Worm (Caenorhabditis elegans) whole organism, L1 larva: Measurements from ENCODE around the gene rig-6.

Experiments used
- C04F5.9 ChIP-seq: sonication (generic microtip); optimal IDR thresholded peaks from 2 replicates; lab custom pipeline; 2016; ENCODE audit warnings: missing genetic modification characterization, missing compliant biosample characterization
- C34B4.2 ChIP-seq: sonication (generic microtip); optimal IDR thresholded peaks from 2 replicates; lab custom pipeline; 2017; ENCODE audit warnings: mild to moderate bottlenecking, missing genetic modification characterization, missing compliant biosample characterization
- F16B12.6 ChIP-seq: fragments of 150-350 bp; optimal IDR thresholded peaks from 2 replicates; lab custom pipeline; 2014; ENCODE audit warnings: missing biosample characterization, missing genetic modification characterization
- aha-1 ChIP-seq: fragments of 150-350 bp; optimal IDR thresholded peaks from 2 replicates; lab custom pipeline; 2014; ENCODE audit warnings: missing biosample characterization, missing genetic modification characterization
- aly-2 ChIP-seq: fragments of 150-350 bp; optimal IDR thresholded peaks from 2 replicates; lab custom pipeline; 2014; ENCODE audit warnings: missing biosample characterization, missing genetic modification characterization
- blmp-1 ChIP-seq: fragments of 150-350 bp; optimal IDR thresholded peaks from 2 replicates; lab custom pipeline; 2014; ENCODE audit warnings: missing biosample characterization, missing genetic modification characterization
- ceh-82 ChIP-seq, 3 experiments: fragments of 150-350 bp in 1 of 3; sonication (generic microtip) in 2 of 3; optimal IDR thresholded peaks; 2 replicates each; lab custom pipeline; 2014 to 2017; ENCODE audit warnings: missing biosample characterization in 3 of 3, missing genetic modification characterization in 3 of 3
- ceh-88 ChIP-seq: fragments of 200-800 bp; sonication (Bioruptor generic); IDR thresholded peaks from 2 replicates; pipeline ENCODE4 v1.3.6; 2022; ENCODE audit warnings: missing genetic modification characterization, missing compliant biosample characterization
- ceh-90 ChIP-seq: sonication (generic microtip); optimal IDR thresholded peaks from 2 replicates; lab custom pipeline; 2016; ENCODE audit warnings: missing genetic modification characterization, missing compliant biosample characterization
- dpl-1 ChIP-seq, 3 experiments: fragments of 150-350 bp in 2 of 3; sonication (generic microtip) in 1 of 3; optimal IDR thresholded peaks; 2 replicates each; lab custom pipeline; 2014 to 2017; ENCODE audit warnings: missing biosample characterization in 3 of 3, missing genetic modification characterization in 3 of 3, missing genetic modification reagents in 3 of 3
- dsc-1 ChIP-seq: sonication (generic microtip); optimal IDR thresholded peaks from 2 replicates; lab custom pipeline; 2016; ENCODE audit warnings: mild to moderate bottlenecking, missing genetic modification characterization, missing compliant biosample characterization
- efl-1 ChIP-seq, 4 experiments: fragments of 150-350 bp; optimal IDR thresholded peaks in 3 of 4; peaks in 1 of 4; 1 replicate in 1 of 4; 2 replicates in 3 of 4; lab custom pipeline; 2014; ENCODE audit warnings: missing biosample characterization in 2 of 4, missing genetic modification characterization in 2 of 4, missing genetic modification reagents in 2 of 4
- egl-13 ChIP-seq: sonication (generic microtip); optimal IDR thresholded peaks from 2 replicates; lab custom pipeline; 2016; ENCODE audit warnings: missing genotype, missing genetic modification reagents, missing genetic modification characterization, missing compliant biosample characterization
- egl-27 ChIP-seq, 2 experiments: fragments of 150-350 bp in 1 of 2; sonication (generic microtip); optimal IDR thresholded peaks; 3 replicates each; lab custom pipeline; 2017 to 2018; ENCODE audit warnings: missing biosample characterization in 2 of 2, missing genetic modification characterization in 2 of 2, missing genetic modification reagents in 2 of 2
- ets-5 ChIP-seq: fragments of 200-800 bp; sonication (Bioruptor generic); IDR thresholded peaks from 2 replicates; pipeline ENCODE4 v1.3.6; 2022; ENCODE audit warnings: missing genetic modification characterization, missing compliant biosample characterization
- fkh-10 ChIP-seq: sonication (generic microtip); optimal IDR thresholded peaks from 2 replicates; lab custom pipeline; 2017; ENCODE audit warnings: missing biosample characterization, missing genetic modification reagents, missing genetic modification characterization
- fkh-4 ChIP-seq: sonication (generic microtip); optimal IDR thresholded peaks from 2 replicates; lab custom pipeline; 2016; ENCODE audit warnings: missing compliant biosample characterization, missing genetic modification characterization, borderline replicate concordance
- fkh-8 ChIP-seq: sonication (generic microtip); optimal IDR thresholded peaks from 2 replicates; lab custom pipeline; 2016; ENCODE audit warnings: mild to moderate bottlenecking, missing genetic modification characterization, missing compliant biosample characterization
- grh-1 ChIP-seq: fragments of 200-800 bp; sonication (Bioruptor generic); IDR thresholded peaks from 2 replicates; pipeline ENCODE4 v1.3.6; 2022; ENCODE audit warnings: missing genetic modification reagents, missing genetic modification characterization, missing compliant biosample characterization
- hlh-17 ChIP-seq: fragments of 200-800 bp; sonication (Bioruptor generic); optimal IDR thresholded peaks from 2 replicates; lab custom pipeline; 2018; ENCODE audit warnings: missing genetic modification characterization, mild to moderate bottlenecking, missing compliant biosample characterization, moderate library complexity, borderline replicate concordance
- hlh-4 ChIP-seq: sonication (generic microtip); optimal IDR thresholded peaks from 2 replicates; lab custom pipeline; 2016; ENCODE audit warnings: mild to moderate bottlenecking, missing genetic modification characterization, missing compliant biosample characterization
- isw-1 ChIP-seq: fragments of 200-800 bp; sonication (Bioruptor generic); IDR thresholded peaks from 2 replicates; pipeline ENCODE4 v1.3.6; 2022; ENCODE audit warnings: missing genetic modification characterization, missing compliant biosample characterization
- jun-1 ChIP-seq: fragments of 150-350 bp; optimal IDR thresholded peaks from 2 replicates; lab custom pipeline; 2014; ENCODE audit warnings: missing biosample characterization, missing genetic modification reagents, missing genetic modification characterization
- lin-39 ChIP-seq: fragments of 150-350 bp; optimal IDR thresholded peaks from 2 replicates; lab custom pipeline; 2014; ENCODE audit warnings: missing biosample characterization, missing genetic modification reagents, missing genetic modification characterization
- lir-3 ChIP-seq: sonication (generic microtip); optimal IDR thresholded peaks from 2 replicates; lab custom pipeline; 2016; ENCODE audit warnings: mild to moderate bottlenecking, missing genetic modification characterization, moderate library complexity, missing compliant biosample characterization; ENCODE audit not compliant: poor library complexity
- mdl-1 ChIP-seq, 2 experiments: fragments of 150-350 bp; optimal IDR thresholded peaks; 2 replicates each; lab custom pipeline; 2014 to 2017; ENCODE audit warnings: missing biosample characterization in 2 of 2, missing genetic modification characterization in 2 of 2, inconsistent platforms in 1 of 2
- mef-2 ChIP-seq: fragments of 150-350 bp; optimal IDR thresholded peaks from 2 replicates; lab custom pipeline; 2014; ENCODE audit warnings: missing biosample characterization, missing genetic modification characterization
- nhr-19 ChIP-seq: fragments of 200-800 bp; sonication (Bioruptor generic); conservative IDR thresholded peaks from 2 replicates; pipeline ENCODE4 v1.3.6; 2022; ENCODE audit warnings: missing genetic modification characterization, missing compliant biosample characterization
- nhr-20 ChIP-seq: sonication (generic microtip); optimal IDR thresholded peaks from 2 replicates; lab custom pipeline; 2016; ENCODE audit warnings: mild to moderate bottlenecking, missing genetic modification characterization, missing compliant biosample characterization
- nhr-47 ChIP-seq: sonication (generic microtip); optimal IDR thresholded peaks from 2 replicates; lab custom pipeline; 2016; ENCODE audit warnings: mild to moderate bottlenecking, missing genetic modification characterization, moderate library complexity, missing compliant biosample characterization
- nhr-71 ChIP-seq: sonication (generic microtip); optimal IDR thresholded peaks from 2 replicates; lab custom pipeline; 2016; ENCODE audit warnings: mild to moderate bottlenecking, missing genetic modification characterization, moderate library complexity, missing compliant biosample characterization
- nhr-76 ChIP-seq: sonication (generic microtip); optimal IDR thresholded peaks from 2 replicates; lab custom pipeline; 2017; ENCODE audit warnings: missing biosample characterization, missing genetic modification characterization
- nhr-77 ChIP-seq: fragments of 150-350 bp; optimal IDR thresholded peaks from 2 replicates; lab custom pipeline; 2014; ENCODE audit warnings: missing biosample characterization, missing genetic modification characterization
- nhr-90 ChIP-seq: sonication (generic microtip); optimal IDR thresholded peaks from 2 replicates; lab custom pipeline; 2016; ENCODE audit warnings: mild to moderate bottlenecking, missing genetic modification characterization, missing compliant biosample characterization; ENCODE audit not compliant: poor library complexity
- rnt-1 ChIP-seq: sonication (generic microtip); optimal IDR thresholded peaks from 2 replicates; lab custom pipeline; 2016; ENCODE audit warnings: mild to moderate bottlenecking, missing genetic modification characterization, moderate library complexity, missing compliant biosample characterization
- skn-1 ChIP-seq: fragments of 150-350 bp; optimal IDR thresholded peaks from 2 replicates; lab custom pipeline; 2014; ENCODE audit warnings: missing biosample characterization, missing genetic modification characterization
- snpc-4 ChIP-seq: fragments of 150-350 bp; optimal IDR thresholded peaks from 2 replicates; lab custom pipeline; 2014; ENCODE audit warnings: missing biosample characterization, missing genetic modification characterization
- snu-23 ChIP-seq: sonication (generic microtip); optimal IDR thresholded peaks from 2 replicates; lab custom pipeline; 2016; ENCODE audit warnings: missing genetic modification characterization, missing compliant biosample characterization
- sox-4 ChIP-seq: sonication (generic microtip); optimal IDR thresholded peaks from 2 replicates; lab custom pipeline; 2016; ENCODE audit warnings: missing genetic modification characterization, missing compliant biosample characterization
- swsn-7 ChIP-seq: sonication (generic microtip); optimal IDR thresholded peaks from 2 replicates; lab custom pipeline; 2016; ENCODE audit warnings: missing genetic modification characterization, missing compliant biosample characterization
- unc-130 ChIP-seq: fragments of 150-350 bp; optimal IDR thresholded peaks from 2 replicates; lab custom pipeline; 2017; ENCODE audit warnings: missing biosample characterization, missing genetic modification characterization, inconsistent platforms
- unc-30 ChIP-seq: sonication (generic microtip); optimal IDR thresholded peaks from 2 replicates; lab custom pipeline; 2017; ENCODE audit warnings: missing biosample characterization, missing genetic modification characterization
- unc-62 ChIP-seq: fragments of 150-350 bp; optimal IDR thresholded peaks from 2 replicates; lab custom pipeline; 2014; ENCODE audit warnings: missing biosample characterization, missing genetic modification reagents, missing genetic modification characterization
- unc-86 ChIP-seq: sonication (generic microtip); optimal IDR thresholded peaks from 2 replicates; lab custom pipeline; 2016; ENCODE audit warnings: missing genetic modification characterization, missing compliant biosample characterization
- vab-15 ChIP-seq: sonication (generic microtip); optimal IDR thresholded peaks from 2 replicates; lab custom pipeline; 2017; ENCODE audit warnings: missing genotype, mild to moderate bottlenecking, missing genetic modification characterization, missing compliant biosample characterization
- xbp-1 ChIP-seq: sonication (generic microtip); optimal IDR thresholded peaks from 2 replicates; lab custom pipeline; 2016; ENCODE audit warnings: missing genetic modification characterization, missing compliant biosample characterization
- zag-1 ChIP-seq: fragments of 150-350 bp; optimal IDR thresholded peaks from 2 replicates; lab custom pipeline; 2014; ENCODE audit warnings: missing biosample characterization, missing genetic modification characterization
- ztf-11 ChIP-seq, 2 experiments: sonication (generic microtip); optimal IDR thresholded peaks; 2 replicates each; lab custom pipeline; 2016 to 2017; ENCODE audit warnings: missing genetic modification characterization in 2 of 2, missing biosample characterization in 1 of 2, missing compliant biosample characterization in 1 of 2
- ztf-4 ChIP-seq: fragments of 150-350 bp; optimal IDR thresholded peaks from 2 replicates; lab custom pipeline; 2014; ENCODE audit warnings: missing biosample characterization, missing genetic modification characterization

rig-6 gene

ce11 chrII:4851594-4852106, 39.8 kb upstream of the rig-6 start, which contains the start of gene dnj-9 (continued):
- peak; percentile 97 for TF ChIP-seq dsc-1 (tag; lab: Kevin White, UChicago)
- TF ChIP-seq snpc-4, result peak; percentile 91
- TF ChIP-seq unc-86 (tag; lab: Kevin White, UChicago), result peak; percentile 94
- TF ChIP-seq xbp-1 (tag; lab: Kevin White, UChicago), result peak; percentile 96
- TF ChIP-seq C04F5.9 (tag; lab: Kevin White, UChicago), result peak; percentile 93
- no peak for TF ChIP-seq zag-1
- TF ChIP-seq fkh-8 (tag; lab: Kevin White, UChicago), result peak; percentile 92
- TF ChIP-seq lir-3 (tag; lab: Kevin White, UChicago), result peak; percentile 83
- peak; percentile 88 for TF ChIP-seq skn-1 (tag; lab: Kevin White, UChicago)
- peak in 1 of 2 experiments; percentile 90 for TF ChIP-seq ztf-11 (tag; optimal IDR thresholded peaks at IDR 0.05; lab: Kevin White, UChicago)
- peak; percentile 97 for TF ChIP-seq unc-130
- peak; percentile 92 for TF ChIP-seq egl-13
- peak; percentile 95 for TF ChIP-seq grh-1 (GFP tag; lab: Robert Waterston, UW)
- TF ChIP-seq swsn-7, result peak; percentile 97
- TF ChIP-seq aha-1 (tag; lab: Kevin White, UChicago), result peak; percentile 90
- peak; percentile 95 to 96 (median 96) for TF ChIP-seq ceh-82 (tag; optimal IDR thresholded peaks at IDR 0.05; lab: Kevin White, UChicago)
- TF ChIP-seq fkh-10, result peak; percentile 86
- TF ChIP-seq jun-1 (tag; lab: Kevin White, UChicago), result peak; percentile 92
- peak; percentile 44 for TF ChIP-seq mef-2
- TF ChIP-seq vab-15, result peak; percentile 45
- TF ChIP-seq efl-1 (optimal IDR thresholded peaks at IDR 0.05; lab: Kevin White, UChicago), result peak; percentile 91 to 99
- peak; percentile 99 to 100 for TF ChIP-seq efl-1 (GFP tag; optimal IDR thresholded peaks at IDR 0.05 in 1 of 2; lab: Kevin White, UChicago)
- peak; percentile 80 for TF ChIP-seq fkh-4
- peak; percentile 91 for TF ChIP-seq isw-1
- peak; percentile 8 for TF ChIP-seq hlh-4 (tag; lab: Kevin White, UChicago)
- peak; percentile 97 for TF ChIP-seq lin-39 (tag; lab: Kevin White, UChicago)
- peak; percentile 57 for TF ChIP-seq unc-30
- peak; percentile 98 for TF ChIP-seq nhr-20 (tag; lab: Kevin White, UChicago)
- TF ChIP-seq unc-62 (GFP tag; lab: Kevin White, UChicago), result no peak
- peak in 1 of 2 experiments; percentile 78 for TF ChIP-seq mdl-1 (tag; optimal IDR thresholded peaks at IDR 0.05; lab: Kevin White, UChicago)
- peak; percentile 83 for TF ChIP-seq ceh-88 (GFP tag; lab: Robert Waterston, UW)
- TF ChIP-seq dpl-1 (GFP tag; optimal IDR thresholded peaks at IDR 0.05; lab: Kevin White, UChicago), result peak; percentile 99
- TF ChIP-seq nhr-71 (tag; lab: Kevin White, UChicago), result peak; percentile 98
- TF ChIP-seq nhr-77, result peak; percentile 88
- peak; percentile 96 for TF ChIP-seq nhr-19
- TF ChIP-seq ceh-90, result peak; percentile 57
- no peak for TF ChIP-seq ets-5 (GFP tag; lab: Robert Waterston, UW)
- peak; percentile 39 for TF ChIP-seq C34B4.2 (tag; lab: Kevin White, UChicago)
- peak; percentile 98 for TF ChIP-seq rnt-1 (tag; lab: Kevin White, UChicago)
- TF ChIP-seq ztf-4 (tag; lab: Kevin White, UChicago), result peak; percentile 84
- no peak for TF ChIP-seq hlh-17 (GFP tag; lab: Kevin White, UChicago)
- no peak for TF ChIP-seq nhr-76 (tag; lab: Kevin White, UChicago)
- peak; percentile 97 for TF ChIP-seq snu-23 (GFP tag; lab: Kevin White, UChicago)
- peak; percentile 97 for TF ChIP-seq nhr-47 (tag; lab: Kevin White, UChicago)
- peak; percentile 85 for TF ChIP-seq blmp-1 (tag; lab: Kevin White, UChicago)
- peak; percentile 97 for TF ChIP-seq nhr-90 (tag; lab: Kevin White, UChicago)
- TF ChIP-seq sox-4 (tag; lab: Kevin White, UChicago), result peak; percentile 93
- TF ChIP-seq egl-27 (tag; optimal IDR thresholded peaks at IDR 0.05; lab: Kevin White, UChicago), result no peak
- TF ChIP-seq F16B12.6 (tag; lab: Kevin White, UChicago), result peak; percentile 72
- peak; percentile 88 for TF ChIP-seq aly-2 (tag; lab: Kevin White, UChicago)
